Fruit fly (Drosophila melanogaster): ENCODE results near the gene cwo.

The cwo gene

dm6 chr3R:10393020-10393653 lies 5.1 kb downstream of the cwo start:
- TF ChIP-seq Rel (GFP tag; optimal IDR thresholded peaks at IDR 0.05): no peak
- peak; percentile 12 for TF ChIP-seq Rel (tag; optimal IDR thresholded peaks at IDR 0.05)
- no peak for TF ChIP-seq dmrt93B (GFP tag; optimal IDR thresholded peaks at IDR 0.05)

- TF ChIP-seq OdsH (GFP tag; optimal IDR thresholded peaks at IDR 0.05) (peak; percentile 5), Jra (GFP tag; optimal IDR thresholded peaks at IDR 0.05) (peak; percentile 13), sv (GFP tag; optimal IDR thresholded peaks at IDR 0.05) (peak; percentile 56), CG32264 (GFP tag; optimal IDR thresholded peaks at IDR 0.05) (no peak), sage (GFP tag; optimal IDR thresholded peaks at IDR 0.05) (no peak), ey (GFP tag; optimal IDR thresholded peaks at IDR 0.05) (peak; percentile 3), Vsx2 (GFP tag; optimal IDR thresholded peaks at IDR 0.05; ENCODE audit: partially characterized antibody) (no peak), tai (GFP tag; optimal IDR thresholded peaks at IDR 0.05) (peak; percentile 23), dl (GFP tag; optimal IDR thresholded peaks at IDR 0.05; ENCODE audit: insufficient read depth in 1 of 2, partially characterized antibody in 2 of 2) (peak; percentile 43 to 59), h (GFP tag; optimal IDR thresholded peaks at IDR 0.05) (no peak), jim (GFP tag; optimal IDR thresholded peaks at IDR 0.05) (no peak), Rel (GFP tag; optimal IDR thresholded peaks at IDR 0.05) (no peak), Rel (tag; optimal IDR thresholded peaks at IDR 0.05) (peak; percentile 60), br (GFP tag; optimal IDR thresholded peaks at IDR 0.05) (no peak)
These were observed 5.8 kb downstream of the cwo start for dm6 chr3R:10393654-10394367.

- TF ChIP-seq Hr83 (GFP tag; optimal IDR thresholded peaks at IDR 0.05; ENCODE audit: poor library complexity, severe bottlenecking) (no peak), CG9705 (GFP tag; optimal IDR thresholded peaks at IDR 0.05) (no peak), ey (GFP tag; optimal IDR thresholded peaks at IDR 0.05) (no peak), HLH106 (tag; optimal IDR thresholded peaks at IDR 0.05) (no peak), br (GFP tag; optimal IDR thresholded peaks at IDR 0.05) (peak; percentile 28)
These were observed 6.3 kb downstream of the cwo start for dm6 chr3R:10394368-10394770.

DNA sequence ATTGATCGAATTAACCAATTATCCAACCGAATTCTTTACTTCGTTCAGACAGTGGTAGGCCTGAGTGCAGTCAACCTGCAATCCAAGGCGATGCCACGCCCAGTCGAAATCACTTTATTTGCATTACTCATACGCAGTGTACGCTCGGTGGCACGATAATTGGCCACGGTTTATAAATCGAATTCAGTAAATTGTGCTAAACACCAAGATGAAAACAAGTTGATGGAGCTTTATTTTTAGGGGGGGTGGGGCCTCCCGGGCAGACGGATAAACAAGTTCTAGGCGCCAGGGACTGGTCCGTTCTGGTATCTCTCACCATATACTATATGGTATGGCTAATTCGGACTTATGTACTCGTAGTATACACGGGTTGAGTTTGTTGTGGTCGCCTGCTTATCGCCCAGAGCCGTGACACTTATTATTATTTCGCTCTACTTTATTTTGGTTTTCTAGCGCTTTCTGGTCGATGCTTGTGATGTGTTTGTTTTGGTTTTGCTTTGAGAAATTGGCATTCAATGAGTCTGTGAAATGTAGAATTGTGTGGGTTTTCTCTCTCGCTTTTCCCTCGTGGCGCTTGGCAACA lies 7.3 kb downstream of the cwo start:
- TF ChIP-seq usp (GFP tag; optimal IDR thresholded peaks at IDR 0.05) (no peak), CrebA (GFP tag; optimal IDR thresholded peaks at IDR 0.05; ENCODE audit: borderline replicate concordance) (no peak), CG32264 (GFP tag; optimal IDR thresholded peaks at IDR 0.05) (no peak), dsf (GFP tag; optimal IDR thresholded peaks at IDR 0.05; ENCODE audit: borderline replicate concordance) (no peak), pan (optimal IDR thresholded peaks at IDR 0.05) (no peak), Rel (GFP tag; optimal IDR thresholded peaks at IDR 0.05) (no peak), Rel (tag; optimal IDR thresholded peaks at IDR 0.05) (no peak)

- TF ChIP-seq Dif (GFP tag; optimal IDR thresholded peaks at IDR 0.05; ENCODE audit: partially characterized antibody) (no peak), Abd-B (GFP tag; optimal IDR thresholded peaks at IDR 0.05) (no peak), Sp1 (GFP tag; optimal IDR thresholded peaks at IDR 0.05) (no peak), CG9705 (GFP tag; optimal IDR thresholded peaks at IDR 0.05) (no peak), HLH106 (tag; optimal IDR thresholded peaks at IDR 0.05) (no peak), fru (GFP tag; optimal IDR thresholded peaks at IDR 0.05) (no peak), usp (GFP tag; optimal IDR thresholded peaks at IDR 0.05) (no peak), br (GFP tag; optimal IDR thresholded peaks at IDR 0.05) (no peak), jim (GFP tag; optimal IDR thresholded peaks at IDR 0.05) (no peak), tai (GFP tag; optimal IDR thresholded peaks at IDR 0.05) (no peak), sage (GFP tag; optimal IDR thresholded peaks at IDR 0.05) (no peak)
These were observed 12.7 kb downstream of the cwo start, which contains the start of gene mthl11 for dm6 chr3R:10400732-10401131. mthl11 (plus strand) TSS chr3R:10401032.

DNA sequence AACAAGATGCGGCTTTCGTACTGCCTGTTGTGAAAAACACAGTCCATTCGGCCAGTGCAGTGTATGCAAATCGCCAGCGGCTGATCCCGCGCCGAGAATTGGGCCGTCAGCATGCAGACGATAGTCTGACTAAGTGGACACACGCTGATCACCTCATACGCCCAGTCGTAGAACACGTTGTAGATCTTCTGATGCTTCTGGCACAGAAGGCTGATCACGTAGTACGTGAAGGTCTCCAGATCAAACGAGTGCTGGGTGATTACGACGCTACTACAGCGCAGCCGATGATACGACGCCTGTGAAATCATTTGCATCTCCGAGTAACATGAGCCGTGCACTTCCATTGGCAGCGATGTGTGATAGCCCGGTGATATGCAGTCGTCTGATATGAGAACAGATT lies 15.9 kb downstream of the cwo start:
- TF ChIP-seq dl (GFP tag; optimal IDR thresholded peaks at IDR 0.05; ENCODE audit: insufficient read depth in 1 of 2, partially characterized antibody in 2 of 2) (no peak), brk (GFP tag; optimal IDR thresholded peaks at IDR 0.05) (no peak), GATAd (GFP tag; optimal IDR thresholded peaks at IDR 0.05) (no peak), Dfd (GFP tag; optimal IDR thresholded peaks at IDR 0.05) (no peak), HLH106 (tag; optimal IDR thresholded peaks at IDR 0.05) (no peak), Vsx2 (GFP tag; optimal IDR thresholded peaks at IDR 0.05; ENCODE audit: partially characterized antibody) (no peak), CG32264 (GFP tag; optimal IDR thresholded peaks at IDR 0.05) (no peak), foxo (GFP tag; optimal IDR thresholded peaks at IDR 0.05) (no peak), Hnf4 (GFP tag; optimal IDR thresholded peaks at IDR 0.05) (no peak), lola (GFP tag; optimal IDR thresholded peaks at IDR 0.05) (no peak), Dif (GFP tag; optimal IDR thresholded peaks at IDR 0.05; ENCODE audit: partially characterized antibody) (no peak), ey (GFP tag; optimal IDR thresholded peaks at IDR 0.05) (no peak), Rel (GFP tag; optimal IDR thresholded peaks at IDR 0.05) (no peak), Rel (tag; optimal IDR thresholded peaks at IDR 0.05) (no peak), woc (GFP tag; optimal IDR thresholded peaks at IDR 0.05) (no peak), CG9705 (GFP tag; optimal IDR thresholded peaks at IDR 0.05) (no peak), Myc (optimal IDR thresholded peaks at IDR 0.05) (no peak), br (GFP tag; optimal IDR thresholded peaks at IDR 0.05) (no peak), OdsH (GFP tag; optimal IDR thresholded peaks at IDR 0.05) (no peak), pan (optimal IDR thresholded peaks at IDR 0.05) (no peak), Abd-B (GFP tag; optimal IDR thresholded peaks at IDR 0.05) (no peak)

Measured in whole organism, wandering third instar larva.